Fruit fly (Drosophila melanogaster): ENCODE measurements around the gene CG42450.

CG42450 gene

dm6 chrX:18863748-18864482 lies 50.8 kb downstream of the CG42450 start, which contains the start of the genes CG7326 and Dora (continued):
- TF ChIP-seq Jarid2 (GFP tag; optimal IDR thresholded peaks at IDR 0.05) (peak; percentile 29), kay (GFP tag; optimal IDR thresholded peaks at IDR 0.05) (no peak), CG12769 (tag; optimal IDR thresholded peaks at IDR 0.05) (no peak), CG2875 (GFP tag; optimal IDR thresholded peaks at IDR 0.05) (no peak), Adf1 (GFP tag; IDR thresholded peaks at IDR 0.05) (no peak; the same call in 1 of the 2 replicates), CG7271 (tag; optimal IDR thresholded peaks at IDR 0.05) (no peak), CG10274 (GFP tag; optimal IDR thresholded peaks at IDR 0.05) (no peak), CG14050 (GFP tag; IDR thresholded peaks at IDR 0.05) (no peak; the same call in 2 of the 3 replicates), CG10565 (GFP tag; optimal IDR thresholded peaks at IDR 0.05) (no peak), CHES-1-like (GFP tag; optimal IDR thresholded peaks at IDR 0.05) (peak; percentile 46), CG2678 (tag; optimal IDR thresholded peaks at IDR 0.05) (no peak), CG18619 (GFP tag; optimal IDR thresholded peaks at IDR 0.05) (no peak), CG1647 (GFP tag; optimal IDR thresholded peaks at IDR 0.05) (no peak), E2f1 (GFP tag; IDR thresholded peaks at IDR 0.05) (no peak), nom (GFP tag; optimal IDR thresholded peaks at IDR 0.05) (no peak), CG11456 (GFP tag; IDR thresholded peaks at IDR 0.05) (no peak), ato (GFP tag; IDR thresholded peaks at IDR 0.05; ENCODE audit: partially characterized antibody) (peak; percentile 94), Pdp1 (GFP tag; optimal IDR thresholded peaks at IDR 0.05) (peak in 1 of 2 experiments; percentile 4), cg (GFP tag; optimal IDR thresholded peaks at IDR 0.05) (peak; percentile 100), Sry-β (GFP tag; optimal IDR thresholded peaks at IDR 0.05) (no peak), tin (GFP tag; optimal IDR thresholded peaks at IDR 0.05) (no peak), usp (GFP tag; optimal IDR thresholded peaks at IDR 0.05) (no peak), vvl (GFP tag; IDR thresholded peaks at IDR 0.05) (peak; percentile 26; the same call in 1 of the 2 replicates), CG2129 (GFP tag; IDR thresholded peaks at IDR 0.05; ENCODE audit: partially characterized antibody) (peak; percentile 68; the same call in 1 of the 2 replicates), ara (GFP tag; IDR thresholded peaks at IDR 0.05) (no peak), nerfin-1 (tag; optimal IDR thresholded peaks at IDR 0.05) (no peak), esg (GFP tag; conservative IDR thresholded peaks at IDR 0.05) (no peak), Ets97D (GFP tag; optimal IDR thresholded peaks at IDR 0.05) (peak; percentile 61), CG10321 (GFP tag; IDR thresholded peaks at IDR 0.05) (no peak), ash1 (GFP tag; optimal IDR thresholded peaks at IDR 0.05) (no peak), Xrp1 (GFP tag; IDR thresholded peaks at IDR 0.05) (no peak), z (GFP tag; IDR thresholded peaks at IDR 0.05) (peak; percentile 65; the same call in 1 of the 3 replicates), CG18011 (GFP tag; optimal IDR thresholded peaks at IDR 0.05) (peak; percentile 12), CG32532 (GFP tag; IDR thresholded peaks at IDR 0.05) (0 out of 2 replicates have a peak, but pooled peaks have one; percentile 6), CG30403 (GFP tag; optimal IDR thresholded peaks at IDR 0.05) (no peak), CG3163 (GFP tag; optimal IDR thresholded peaks at IDR 0.05) (peak; percentile 20), CG31388 (GFP tag; optimal IDR thresholded peaks at IDR 0.05) (no peak), ssp (GFP tag; IDR thresholded peaks at IDR 0.05) (peak; percentile 50), amos (GFP tag; IDR thresholded peaks at IDR 0.05; ENCODE audit: partially characterized antibody) (peak; percentile 93), ac (GFP tag; optimal IDR thresholded peaks at IDR 0.05) (no peak), CG31365 (tag; optimal IDR thresholded peaks at IDR 0.05) (no peak), schlank (tag; optimal IDR thresholded peaks at IDR 0.05) (no peak), Atf3 (GFP tag; optimal IDR thresholded peaks at IDR 0.05) (no peak), tna (GFP tag; IDR thresholded peaks at IDR 0.05; ENCODE audit: partially characterized antibody) (peak; percentile 92), CG12155 (GFP tag; optimal IDR thresholded peaks at IDR 0.05) (peak; percentile 28), sr (GFP tag; IDR thresholded peaks at IDR 0.05) (no peak), CG10959 (GFP tag; IDR thresholded peaks at IDR 0.05) (no peak), CG18262 (tag; optimal IDR thresholded peaks at IDR 0.05) (no peak), ci (GFP tag; IDR thresholded peaks at IDR 0.05) (peak; percentile 54; the same call in 2 of the 3 replicates)
